Fruit fly (Drosophila melanogaster): ENCODE data around the gene CG8997.

DNA sequence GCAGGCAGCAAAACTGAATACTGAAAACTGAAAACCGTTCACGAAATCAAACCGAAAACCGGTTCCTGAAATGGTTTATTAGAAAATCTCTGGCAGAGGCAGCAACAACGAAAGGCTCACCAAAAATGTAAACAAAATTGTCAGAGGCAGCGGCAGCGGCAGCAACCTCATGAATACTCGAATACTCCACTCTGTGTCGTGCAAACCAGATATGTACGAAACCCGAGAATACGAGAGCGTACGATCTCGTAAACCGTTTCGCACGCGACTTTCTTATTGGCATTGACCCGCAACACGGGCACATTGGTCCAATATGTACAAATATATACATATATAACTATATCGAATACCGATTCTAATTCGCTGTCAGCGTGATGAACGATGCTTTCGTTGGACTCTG is 7.5 kb downstream of the CG8997 start:
- TF ChIP-seq CG8478 (optimal IDR thresholded peaks at IDR 0.05): no peak
- TF ChIP-seq CTCF (optimal IDR thresholded peaks at IDR 0.05): no peak
